Fruit fly (Drosophila melanogaster) S2 (cell line): ENCODE measurements around the gene Myc.

Experiments used
- CG8478 ChIP-seq: fragments of >200 bp; optimal IDR thresholded peaks from 2 replicates; lab custom pipeline; 2018
- CTCF ChIP-seq, 2 experiments: fragments of >200 bp; optimal IDR thresholded peaks; 2 replicates each; lab custom pipeline; 2018

DNA sequence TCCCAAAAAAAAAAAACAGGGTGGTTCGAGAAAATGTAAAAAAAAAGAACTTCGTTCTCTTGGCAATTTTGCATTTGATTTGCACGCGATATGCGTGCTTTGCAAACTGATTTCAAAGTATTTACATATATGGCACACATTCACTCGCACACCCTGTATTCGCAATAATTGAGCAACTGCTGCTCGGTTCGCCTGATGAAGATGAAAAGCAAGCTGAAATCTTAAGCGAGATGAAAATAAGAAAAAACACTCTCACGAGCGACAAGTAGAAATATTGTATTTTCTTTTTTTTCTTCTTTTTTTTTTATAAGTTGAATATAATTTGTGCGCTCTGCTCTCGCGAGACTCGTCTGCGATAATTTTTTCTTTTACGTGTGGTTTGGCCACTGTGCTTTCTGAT, 44.0 kb upstream of the Myc start:
- no peak for TF ChIP-seq CTCF (optimal IDR thresholded peaks at IDR 0.05; lab: Kevin White, UChicago)
- TF ChIP-seq CG8478 (lab: Kevin White, UChicago): no peak
